Fruit fly (Drosophila melanogaster) whole organism, embryonic: ENCODE data around the gene CG33258.

Experiments used
- Ada2b ChIP-seq: fragments of 200-800 bp; sonication (Bioruptor generic); IDR thresholded peaks from 2 replicates; pipeline ENCODE4 v1.3.6; 2022; ENCODE audit warnings: missing biosample characterization, missing genetic modification characterization
- Atf-2 ChIP-seq: fragments of 200-800 bp; sonication (Bioruptor generic); optimal IDR thresholded peaks from 2 replicates; lab custom pipeline; 2016; ENCODE audit warnings: missing biosample characterization, missing genetic modification characterization
- Atf3 ChIP-seq: fragments of 200-800 bp; sonication (Bioruptor generic); optimal IDR thresholded peaks from 3 replicates; lab custom pipeline; 2016; ENCODE audit warnings: missing biosample characterization, missing genetic modification characterization
- Atf6 ChIP-seq: fragments of 200-800 bp; sonication (Bioruptor generic); IDR thresholded peaks from 2 replicates; pipeline ENCODE4 v1.3.6; 2022; ENCODE audit warnings: missing biosample characterization, missing genetic modification characterization
- Bteb2 ChIP-seq: fragments of 200-800 bp; sonication (Bioruptor generic); optimal IDR thresholded peaks from 2 replicates; lab custom pipeline; 2016; ENCODE audit warnings: missing biosample characterization, missing genetic modification characterization
- CG13424 ChIP-seq: fragments of 200-800 bp; sonication (Bioruptor generic); optimal IDR thresholded peaks from 2 replicates; lab custom pipeline; 2019; ENCODE audit warnings: missing biosample characterization, mild to moderate bottlenecking, missing genetic modification characterization, moderate library complexity
- CG14050 ChIP-seq: fragments of 200-800 bp; sonication (Bioruptor generic); IDR thresholded peaks from 3 replicates; pipeline ENCODE4 v1.3.6; 2022; ENCODE audit warnings: missing biosample characterization, missing genetic modification characterization
- CG1529 ChIP-seq: fragments of 200-800 bp; sonication (Bioruptor generic); optimal IDR thresholded peaks from 3 replicates; lab custom pipeline; 2018; ENCODE audit warnings: missing biosample characterization, missing genetic modification characterization
- CG1603 ChIP-seq: fragments of 200-800 bp; sonication (Bioruptor generic); optimal IDR thresholded peaks from 2 replicates; lab custom pipeline; 2019; ENCODE audit warnings: missing biosample characterization, mild to moderate bottlenecking, missing genetic modification characterization, moderate library complexity
- CG16815 ChIP-seq: fragments of 200-800 bp; sonication (Bioruptor generic); optimal IDR thresholded peaks from 3 replicates; lab custom pipeline; 2017; ENCODE audit warnings: missing biosample characterization, mild to moderate bottlenecking, missing genetic modification characterization
- CG17359 ChIP-seq: fragments of 200-800 bp; sonication (Bioruptor generic); optimal IDR thresholded peaks from 3 replicates; lab custom pipeline; 2018; ENCODE audit warnings: missing biosample characterization, mild to moderate bottlenecking, missing genetic modification characterization, moderate library complexity
- CG17361 ChIP-seq: fragments of 200-800 bp; sonication (Bioruptor generic); IDR thresholded peaks from 3 replicates; pipeline ENCODE4 v1.3.6; 2022; ENCODE audit warnings: missing biosample characterization, missing genetic modification characterization
- CG1832 ChIP-seq: fragments of 200-800 bp; sonication (Bioruptor generic); optimal IDR thresholded peaks from 2 replicates; lab custom pipeline; 2017; ENCODE audit warnings: missing biosample characterization, mild to moderate bottlenecking, missing genetic modification characterization, inconsistent platforms
- CG4328 ChIP-seq: fragments of 200-800 bp; sonication (Bioruptor generic); optimal IDR thresholded peaks from 3 replicates; lab custom pipeline; 2017; ENCODE audit warnings: missing biosample characterization, missing genetic modification reagents, missing genetic modification characterization
- CG4707 ChIP-seq: fragments of 200-800 bp; sonication (Bioruptor generic); optimal IDR thresholded peaks from 2 replicates; lab custom pipeline; 2018; ENCODE audit warnings: missing biosample characterization, mild to moderate bottlenecking, missing genetic modification characterization, moderate library complexity
- CG7786 ChIP-seq: fragments of 200-800 bp; sonication (Bioruptor generic); optimal IDR thresholded peaks from 2 replicates; lab custom pipeline; 2016; ENCODE audit warnings: missing biosample characterization, missing genetic modification characterization
- CG8089 ChIP-seq: fragments of 200-800 bp; sonication (Bioruptor generic); optimal IDR thresholded peaks from 3 replicates; lab custom pipeline; 2016; ENCODE audit warnings: missing biosample characterization, missing genetic modification characterization
- CG8924 ChIP-seq: fragments of 200-800 bp; optimal IDR thresholded peaks from 3 replicates; lab custom pipeline; 2019; ENCODE audit warnings: missing biosample characterization, mild to moderate bottlenecking, missing genetic modification characterization, moderate library complexity
- CG9609 ChIP-seq: fragments of 200-800 bp; sonication (Bioruptor generic); optimal IDR thresholded peaks from 3 replicates; lab custom pipeline; 2016; ENCODE audit warnings: missing biosample characterization, missing genetic modification characterization
- CG9797 ChIP-seq: fragments of 200-800 bp; sonication (Bioruptor generic); optimal IDR thresholded peaks from 3 replicates; lab custom pipeline; 2018; ENCODE audit warnings: missing biosample characterization, mild to moderate bottlenecking, missing genetic modification characterization
- CG9817 ChIP-seq: fragments of 200-800 bp; sonication (Bioruptor generic); optimal IDR thresholded peaks from 2 replicates; lab custom pipeline; 2018; ENCODE audit warnings: missing biosample characterization, mild to moderate bottlenecking, missing genetic modification characterization, moderate library complexity
- CG9932 ChIP-seq: fragments of 200-800 bp; sonication (Bioruptor generic); IDR thresholded peaks from 2 replicates; pipeline ENCODE4 v1.3.6; 2022; ENCODE audit warnings: missing biosample characterization, missing genetic modification characterization
- Chrac-16 ChIP-seq: fragments of 200-800 bp; sonication (Bioruptor generic); optimal IDR thresholded peaks from 3 replicates; lab custom pipeline; 2016; ENCODE audit warnings: missing biosample characterization, missing genetic modification characterization
- D19A ChIP-seq: fragments of 200-800 bp; optimal IDR thresholded peaks from 3 replicates; lab custom pipeline; 2019; ENCODE audit warnings: missing biosample characterization, mild to moderate bottlenecking, missing genetic modification characterization, moderate library complexity
- Dfd ChIP-seq, 2 experiments: fragments of >200 bp; optimal IDR thresholded peaks; 2 replicates each; lab custom pipeline; 2017; ENCODE audit warnings: missing biosample characterization in 2 of 2, missing genetic modification characterization in 2 of 2
- Dll ChIP-seq: fragments of 200-800 bp; sonication (Bioruptor generic); IDR thresholded peaks from 4 replicates; pipeline ENCODE4 v1.3.6; 2022; ENCODE audit warnings: missing biosample characterization, missing genetic modification characterization; ENCODE audit not compliant: partially characterized antibody
- Doc3 ChIP-seq: fragments of 200-800 bp; sonication (Bioruptor generic); IDR thresholded peaks from 3 replicates; pipeline ENCODE4 v1.3.6; 2022; ENCODE audit warnings: missing biosample characterization, missing genetic modification characterization; ENCODE audit not compliant: partially characterized antibody
- Dp ChIP-seq: fragments of 200-800 bp; sonication (Bioruptor generic); optimal IDR thresholded peaks from 2 replicates; lab custom pipeline; 2018; ENCODE audit warnings: missing biosample characterization, mild to moderate bottlenecking, missing genetic modification characterization, moderate library complexity
- Fer2 ChIP-seq: fragments of 200-800 bp; sonication (Bioruptor generic); optimal IDR thresholded peaks from 2 replicates; lab custom pipeline; 2018; ENCODE audit warnings: missing biosample characterization, mild to moderate bottlenecking, missing genetic modification characterization, moderate library complexity
- HLH54F ChIP-seq: fragments of 200-800 bp; sonication (Bioruptor generic); optimal IDR thresholded peaks from 3 replicates; lab custom pipeline; 2016; ENCODE audit warnings: missing biosample characterization, missing genetic modification characterization
- HmgD ChIP-seq: fragments of 200-800 bp; sonication (Bioruptor generic); optimal IDR thresholded peaks from 3 replicates; lab custom pipeline; 2016; ENCODE audit warnings: missing biosample characterization, missing genetic modification characterization
- Hmx ChIP-seq: fragments of 200-800 bp; sonication (Bioruptor generic); optimal IDR thresholded peaks from 2 replicates; lab custom pipeline; 2016; ENCODE audit warnings: missing biosample characterization, missing genetic modification characterization
- Hr3 ChIP-seq: fragments of 200-800 bp; sonication (Bioruptor generic); optimal IDR thresholded peaks from 3 replicates; lab custom pipeline; 2016; ENCODE audit warnings: missing biosample characterization, missing genetic modification characterization
- NfI ChIP-seq: fragments of 200-800 bp; sonication (Bioruptor generic); optimal IDR thresholded peaks from 3 replicates; lab custom pipeline; 2018; ENCODE audit warnings: missing biosample characterization, mild to moderate bottlenecking, missing genetic modification characterization, moderate library complexity
- Oli ChIP-seq: fragments of 200-800 bp; sonication (Bioruptor generic); optimal IDR thresholded peaks from 2 replicates; lab custom pipeline; 2018; ENCODE audit warnings: missing biosample characterization, mild to moderate bottlenecking, missing genetic modification characterization, moderate library complexity
- PHDP ChIP-seq: fragments of 200-800 bp; sonication (Bioruptor generic); optimal IDR thresholded peaks from 3 replicates; lab custom pipeline; 2018; ENCODE audit warnings: missing biosample characterization, mild to moderate bottlenecking, missing genetic modification characterization, moderate library complexity
- Sox100B ChIP-seq: fragments of 200-800 bp; sonication (Bioruptor generic); optimal IDR thresholded peaks from 3 replicates; lab custom pipeline; 2018; ENCODE audit warnings: missing biosample characterization, mild to moderate bottlenecking, missing genetic modification characterization
- bowl ChIP-seq: fragments of 200-800 bp; sonication (Bioruptor generic); IDR thresholded peaks from 2 replicates; pipeline ENCODE4 v1.3.6; 2022; ENCODE audit warnings: missing biosample characterization, missing genetic modification characterization
- cg ChIP-seq: fragments of 200-800 bp; sonication (Bioruptor generic); optimal IDR thresholded peaks from 3 replicates; lab custom pipeline; 2019; ENCODE audit warnings: missing biosample characterization, mild to moderate bottlenecking, missing genetic modification characterization, moderate library complexity
- cwo ChIP-seq: fragments of 200-800 bp; sonication (Bioruptor generic); optimal IDR thresholded peaks from 3 replicates; lab custom pipeline; 2017; ENCODE audit warnings: missing biosample characterization, missing genetic modification characterization, mild to moderate bottlenecking, moderate library complexity, missing genetic modification reagents
- en ChIP-seq: fragments of 200-800 bp; sonication (Bioruptor generic); optimal IDR thresholded peaks from 2 replicates; lab custom pipeline; 2016; ENCODE audit warnings: missing biosample characterization, missing genetic modification characterization
- fd3F ChIP-seq: fragments of 200-800 bp; sonication (Bioruptor generic); optimal IDR thresholded peaks from 2 replicates; lab custom pipeline; 2018; ENCODE audit warnings: missing biosample characterization, mild to moderate bottlenecking, missing genetic modification characterization, moderate library complexity
- hth ChIP-seq: fragments of >200 bp; optimal IDR thresholded peaks from 2 replicates; lab custom pipeline; 2017; ENCODE audit warnings: inconsistent platforms
- odd ChIP-seq: fragments of 200-800 bp; sonication (Bioruptor generic); optimal IDR thresholded peaks from 2 replicates; lab custom pipeline; 2017; ENCODE audit warnings: missing biosample characterization, mild to moderate bottlenecking, missing genetic modification characterization
- schlank ChIP-seq: fragments of 200-800 bp; sonication (Bioruptor generic); optimal IDR thresholded peaks from 2 replicates; lab custom pipeline; 2018; ENCODE audit warnings: missing biosample characterization, mild to moderate bottlenecking, missing genetic modification characterization
- sd ChIP-seq: fragments of 200-800 bp; sonication (Bioruptor generic); optimal IDR thresholded peaks from 3 replicates; lab custom pipeline; 2018; ENCODE audit warnings: missing biosample characterization, mild to moderate bottlenecking, missing genetic modification characterization, moderate library complexity
- sens ChIP-seq: fragments of 200-800 bp; sonication (Bioruptor generic); peaks from one replicate; lab custom pipeline; 2016; ENCODE audit warnings: missing biosample characterization, missing genetic modification characterization
- sisA ChIP-seq: fragments of 200-800 bp; sonication (Bioruptor generic); IDR thresholded peaks from 2 replicates; pipeline ENCODE4 v1.3.6; 2022; ENCODE audit warnings: missing biosample characterization, missing genetic modification characterization
- tgo ChIP-seq: fragments of 200-800 bp; sonication (Bioruptor generic); IDR thresholded peaks from 3 replicates; pipeline ENCODE4 v1.3.6; 2022; ENCODE audit warnings: missing biosample characterization, missing genetic modification characterization
- toy ChIP-seq: fragments of 200-800 bp; sonication (Bioruptor generic); IDR thresholded peaks from 2 replicates; pipeline ENCODE4 v1.3.6; 2022; ENCODE audit warnings: missing biosample characterization, missing genetic modification characterization

The CG33258 gene

DNA sequence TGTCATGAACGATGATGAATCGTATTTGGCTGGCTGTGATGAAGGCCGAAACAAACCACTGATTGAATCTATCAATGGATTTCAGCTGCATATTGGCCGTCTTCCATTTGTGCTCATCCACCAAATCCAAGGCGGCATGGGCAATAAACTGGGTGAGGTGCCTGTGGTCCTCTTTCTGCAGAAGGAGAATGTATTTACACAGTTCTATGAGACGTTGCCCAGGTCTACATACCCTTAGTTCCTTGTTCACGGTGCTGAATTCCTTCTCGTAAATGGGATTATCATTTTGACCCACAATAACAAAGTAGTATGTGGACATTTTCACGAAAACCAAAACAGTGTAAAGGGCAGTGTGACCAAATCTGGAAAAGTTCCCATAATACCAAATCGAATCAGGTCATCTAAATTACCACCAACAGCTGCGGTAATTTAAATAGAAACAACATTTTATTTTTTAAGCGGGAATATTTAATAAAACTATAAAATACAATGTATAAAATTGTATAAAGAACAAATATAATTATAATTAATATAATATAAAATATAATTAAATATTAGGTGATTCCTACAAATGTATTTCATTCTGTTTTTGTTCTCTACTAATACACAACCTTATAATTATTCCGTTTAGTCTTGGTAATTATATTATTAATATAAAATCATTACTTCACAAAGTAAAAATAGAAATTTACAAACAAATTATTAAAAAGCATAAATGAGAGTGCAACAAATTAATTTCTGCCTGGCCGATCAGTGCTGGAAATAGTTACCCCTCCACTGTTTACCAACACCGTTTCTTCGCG, 49.1 kb downstream of the CG33258 start, which contains the start of the genes Trs20 and elg1 (continued):
- TF ChIP-seq Chrac-16 (GFP tag; lab: Kevin White, UChicago) (peak; percentile 21), CG9817 (tag; lab: Kevin White, UChicago) (no peak), Atf-2 (GFP tag; lab: Kevin White, UChicago) (no peak), CG9932 (GFP tag; lab: Robert Waterston, UW) (peak; percentile 62), HLH54F (GFP tag; lab: Kevin White, UChicago) (peak; percentile 21), Doc3 (GFP tag; lab: Robert Waterston, UW) (no peak), Ada2b (GFP tag; lab: Robert Waterston, UW) (no peak), CG1832 (GFP tag; lab: Kevin White, UChicago) (no peak), odd (GFP tag; lab: Kevin White, UChicago) (no peak), hth (lab: Kevin White, UChicago) (no peak), tgo (GFP tag; lab: Robert Waterston, UW) (peak; percentile 35; the same call in 1 of the 3 replicates), sisA (GFP tag; lab: Robert Waterston, UW) (no peak; the same call in 1 of the 2 replicates), CG16815 (GFP tag; lab: Kevin White, UChicago) (no peak), sd (peak; percentile 37), CG1529 (no peak), cwo (peak; percentile 33), Sox100B (peak; percentile 71), Bteb2 (GFP tag; lab: Kevin White, UChicago) (no peak), CG8924 (peak; percentile 84), Atf3 (no peak), D19A (tag; lab: Kevin White, UChicago) (peak; percentile 74), CG17361 (GFP tag; lab: Robert Waterston, UW) (peak; percentile 88; the same call in 2 of the 3 replicates), CG13424 (tag; lab: Kevin White, UChicago) (peak; percentile 73), PHDP (peak; percentile 70), Dll (GFP tag; lab: Robert Waterston, UW) (no peak), fd3F (peak; percentile 46), toy (no peak), Hr3 (GFP tag; lab: Kevin White, UChicago) (peak; percentile 81), sens (GFP tag; lab: Kevin White, UChicago) (peak; percentile 77), schlank (tag; lab: Kevin White, UChicago) (no peak), CG7786 (GFP tag; lab: Kevin White, UChicago) (no peak), Oli (tag; lab: Kevin White, UChicago) (peak; percentile 53), CG9609 (GFP tag; lab: Kevin White, UChicago) (no peak), CG9797 (peak; percentile 51), cg (GFP tag; lab: Kevin White, UChicago) (no peak), CG4707 (GFP tag; lab: Kevin White, UChicago) (no peak), Fer2 (tag; lab: Kevin White, UChicago) (peak; percentile 24), CG8089 (no peak), Dfd (GFP tag; optimal IDR thresholded peaks at IDR 0.05; lab: Kevin White, UChicago) (no peak), CG1603 (tag; lab: Kevin White, UChicago) (peak; percentile 43), en (no peak), CG17359 (peak; percentile 45), Hmx (GFP tag; lab: Kevin White, UChicago) (no peak), CG4328 (GFP tag; lab: Kevin White, UChicago) (peak; percentile 39), bowl (GFP tag; lab: Robert Waterston, UW) (no peak), Dp (peak; percentile 79), CG14050 (GFP tag; lab: Robert Waterston, UW) (no peak), Atf6 (GFP tag; lab: Robert Waterston, UW) (0 out of 2 replicates have a peak, but pooled peaks have one; percentile 12), HmgD (no peak), NfI (GFP tag; lab: Kevin White, UChicago) (peak; percentile 54)
